Worm (Caenorhabditis elegans): ENCODE measurements around the gene Y12A6A.1.

The Y12A6A.1 gene

DNA sequence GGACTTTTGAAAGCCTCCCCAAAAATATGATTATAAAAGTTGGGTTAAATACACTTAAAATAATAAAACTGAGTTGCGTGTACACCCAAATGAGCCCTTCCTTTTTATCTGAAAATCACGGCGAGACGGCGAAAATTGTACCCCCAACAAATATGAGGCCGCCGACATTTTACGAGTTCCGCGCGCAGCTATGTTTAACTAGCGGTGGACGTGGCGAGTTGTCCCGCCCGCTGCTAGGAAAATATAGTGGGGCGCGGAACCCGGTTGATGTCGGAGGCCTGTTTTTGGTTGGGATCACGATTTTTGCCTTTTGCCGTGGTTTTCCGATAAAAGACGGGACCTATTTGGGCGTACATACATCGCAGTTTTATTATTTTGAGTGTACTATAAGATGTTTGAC is 11.5 kb upstream of the Y12A6A.1 start:
- no peak for TF ChIP-seq ceh-44 (GFP tag; IDR thresholded peaks at IDR 0.05)
- no peak for TF ChIP-seq mep-1 (tag; optimal IDR thresholded peaks at IDR 0.05)
- no peak for TF ChIP-seq ceh-82 (tag; optimal IDR thresholded peaks at IDR 0.05)
- TF ChIP-seq dmd-8 (GFP tag; IDR thresholded peaks at IDR 0.05) = no peak
- no peak for TF ChIP-seq tra-1 (GFP tag; IDR thresholded peaks at IDR 0.05)
- TF ChIP-seq fkh-10 (GFP tag; optimal IDR thresholded peaks at IDR 0.05) = no peak
- TF ChIP-seq pqm-1 (tag; optimal IDR thresholded peaks at IDR 0.05) = no peak
- TF ChIP-seq duxl-1 (tag; optimal IDR thresholded peaks at IDR 0.05; ENCODE audit: poor library complexity) = no peak
- no peak for TF ChIP-seq nhr-25 (tag; optimal IDR thresholded peaks at IDR 0.05; ENCODE audit: borderline replicate concordance, insufficient read depth)
- TF ChIP-seq dpl-1 (GFP tag; optimal IDR thresholded peaks at IDR 0.05) = no peak

DNA sequence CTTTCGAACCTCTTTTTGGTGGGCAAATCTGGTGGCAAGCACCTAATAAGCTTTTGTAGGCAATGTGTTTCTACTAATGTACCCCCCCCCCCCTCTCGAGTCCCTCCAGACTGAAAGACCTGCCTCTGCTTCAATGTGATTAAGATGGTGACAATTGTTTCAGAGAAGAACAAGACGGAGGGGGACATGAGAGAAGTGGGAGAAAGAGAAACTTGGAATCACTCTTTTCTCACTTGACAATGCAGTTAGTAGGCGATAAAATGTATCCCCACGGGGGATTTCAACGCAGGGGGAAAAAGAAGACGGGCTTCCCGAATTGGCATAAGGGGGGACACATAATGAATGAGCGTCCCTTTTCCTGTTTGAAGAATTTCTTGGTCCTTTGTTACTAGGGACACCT is 10.7 kb upstream of the Y12A6A.1 start:
- no peak for TF ChIP-seq snpc-1.2 (GFP tag; IDR thresholded peaks at IDR 0.05)
- no peak for TF ChIP-seq spr-3 (GFP tag; optimal IDR thresholded peaks at IDR 0.05)
- TF ChIP-seq zfp-2 (tag; optimal IDR thresholded peaks at IDR 0.05) = no peak
- no peak for TF ChIP-seq lin-1 (GFP tag; IDR thresholded peaks at IDR 0.05)
- no peak for TF ChIP-seq ama-1 (optimal IDR thresholded peaks at IDR 0.05)
- TF ChIP-seq lsy-2 (tag; optimal IDR thresholded peaks at IDR 0.05) = no peak
- TF ChIP-seq hmg-1.1 (GFP tag; IDR thresholded peaks at IDR 0.05) = peak; percentile 27; the same call in 1 of the 2 replicates
- TF ChIP-seq madf-5 (GFP tag; IDR thresholded peaks at IDR 0.05) = no peak
- TF ChIP-seq aha-1 (tag) = peak; percentile 14
- TF ChIP-seq unc-39 (tag; optimal IDR thresholded peaks at IDR 0.05) = no peak

DNA sequence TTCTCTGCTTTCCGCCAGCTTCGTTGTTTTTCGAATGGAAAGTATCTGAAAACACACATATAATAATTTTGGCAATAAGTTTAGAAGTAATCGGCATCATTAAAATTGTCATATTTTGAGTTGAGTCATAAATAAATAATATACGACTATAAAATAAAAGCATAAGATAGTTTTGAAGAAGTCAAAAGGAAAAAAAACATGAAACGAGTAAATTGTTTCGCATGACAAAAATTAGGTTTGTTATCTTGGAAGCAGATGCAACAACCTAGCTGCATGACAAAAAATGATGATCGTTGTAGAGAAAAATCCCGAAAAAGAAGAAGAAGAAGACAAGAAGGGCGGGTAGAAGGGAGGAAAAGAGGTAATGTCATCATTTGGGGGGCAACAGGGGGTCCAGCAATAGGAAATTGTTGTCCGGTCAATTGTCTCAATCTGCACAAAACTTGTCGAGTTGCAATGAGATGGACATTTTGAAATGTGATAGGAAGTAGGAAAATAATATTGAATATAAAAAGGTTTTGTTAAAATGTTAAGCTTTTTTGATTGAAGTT is 9.7 kb upstream of the Y12A6A.1 start, which contains the start of gene nlg-1:
Gene nlg-1 (minus strand): TSS at position 51 of the 551 bp plus-strand sequence.
- TF ChIP-seq saeg-2 (GFP tag; IDR thresholded peaks at IDR 0.05) (no peak), fkh-10 (GFP tag; optimal IDR thresholded peaks at IDR 0.05) (peak; percentile 66)

DNA sequence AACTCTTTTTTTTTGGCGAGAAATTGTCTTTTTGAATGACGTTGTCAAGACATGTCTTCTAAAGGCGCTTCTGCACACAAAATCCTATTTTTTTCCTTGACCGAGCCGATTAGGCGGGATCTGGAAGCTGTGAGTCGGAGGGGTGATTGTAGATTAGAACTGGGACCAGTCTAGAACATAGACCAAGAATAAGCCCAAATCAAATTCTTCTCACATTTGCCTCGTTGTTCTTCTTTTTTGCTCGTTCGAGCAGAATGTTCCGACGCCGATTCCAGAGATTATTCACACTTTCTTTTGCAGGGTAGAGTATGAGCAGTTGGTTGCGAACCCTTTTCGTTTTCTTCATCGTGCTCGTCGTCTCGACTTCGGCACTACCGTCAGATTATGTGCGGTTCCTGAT is 3.0 kb downstream of the Y12A6A.1 start, which contains the start of gene nlp-53:
Gene nlp-53 (plus strand): TSS at position 301 of the 400 bp plus-strand sequence.
- TF ChIP-seq pqm-1 (tag; optimal IDR thresholded peaks at IDR 0.05) (no peak), unc-39 (tag; optimal IDR thresholded peaks at IDR 0.05) (no peak), unc-62 (GFP tag; optimal IDR thresholded peaks at IDR 0.05 in 1 of 2) (peak in 1 of 2 experiments; percentile 41), unc-62 (tag; optimal IDR thresholded peaks at IDR 0.05) (no peak)

DNA sequence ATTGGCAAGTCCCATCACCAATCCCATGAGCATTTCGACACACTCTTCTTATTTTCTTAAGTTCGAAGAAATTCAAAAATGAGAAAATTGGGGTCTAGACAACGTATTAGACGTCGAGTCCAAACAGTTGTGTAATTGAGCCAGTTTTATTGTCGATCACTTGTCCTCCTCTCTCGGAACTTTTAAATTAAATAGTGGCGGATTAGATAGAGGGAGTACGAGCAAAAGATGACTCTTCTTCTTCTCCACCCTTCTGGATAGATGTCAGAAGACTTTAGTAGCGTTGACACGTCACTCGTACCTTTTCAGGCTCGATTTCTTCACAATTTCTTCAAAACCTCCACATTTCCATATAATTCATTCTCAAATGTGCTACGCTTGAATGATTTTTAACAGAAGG is 6.3 kb downstream of the Y12A6A.1 start:
- TF ChIP-seq spr-1 (tag; optimal IDR thresholded peaks at IDR 0.05) (no peak), T20F7.1 (GFP tag; optimal IDR thresholded peaks at IDR 0.05) (no peak), skn-1 (tag; optimal IDR thresholded peaks at IDR 0.05) (no peak), unc-62 (GFP tag; optimal IDR thresholded peaks at IDR 0.05 in 1 of 2) (peak in 1 of 2 experiments; percentile 57), unc-62 (tag; optimal IDR thresholded peaks at IDR 0.05) (no peak)

DNA sequence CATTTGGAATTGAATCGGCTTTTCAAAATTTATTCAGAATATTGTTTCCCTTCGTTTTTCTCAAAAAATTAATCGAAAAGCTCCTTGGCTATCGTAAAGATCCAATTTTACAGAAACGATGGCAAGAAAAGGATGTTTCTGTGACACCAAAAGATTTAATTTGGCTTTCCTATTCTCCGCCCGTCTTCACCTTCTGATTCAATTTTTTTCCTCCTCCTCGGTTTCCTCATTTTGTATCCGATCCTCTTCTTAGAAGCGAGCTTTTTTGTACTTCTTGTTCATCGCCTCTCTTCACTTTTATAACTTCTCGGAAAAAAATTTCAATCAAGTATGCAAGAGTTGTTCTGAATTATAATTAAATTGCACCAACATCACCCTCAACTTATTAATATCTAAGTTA is 11.5 kb downstream of the Y12A6A.1 start:
- no peak for TF ChIP-seq saeg-2 (GFP tag; IDR thresholded peaks at IDR 0.05)
- TF ChIP-seq fkh-10 (GFP tag; optimal IDR thresholded peaks at IDR 0.05) = peak; percentile 52

DNA sequence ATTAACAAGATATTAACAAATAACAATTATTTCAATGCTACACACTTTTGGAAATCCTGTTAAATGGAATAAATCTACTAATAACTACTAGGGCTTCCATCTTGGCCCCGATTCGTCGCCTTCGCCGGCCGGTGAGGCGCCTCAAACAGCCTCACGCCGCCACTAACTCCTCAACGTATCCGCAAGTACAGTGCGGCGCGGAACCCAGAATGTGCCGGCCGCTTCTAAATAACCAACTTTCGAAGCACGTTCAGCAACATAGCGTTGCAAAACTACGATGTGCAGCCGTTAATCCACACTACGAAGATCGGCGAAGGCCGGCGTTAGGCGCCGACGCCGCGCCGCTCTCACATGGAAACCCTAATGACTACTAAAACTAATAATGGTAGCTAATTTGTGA is 15.7 kb downstream of the Y12A6A.1 start:
- TF ChIP-seq ctbp-1 (GFP tag; IDR thresholded peaks at IDR 0.05) = no peak
- no peak for TF ChIP-seq ceh-28 (tag; optimal IDR thresholded peaks at IDR 0.05)
- TF ChIP-seq nhr-111 (GFP tag; optimal IDR thresholded peaks at IDR 0.05) = no peak
- no peak for TF ChIP-seq R02D3.7 (tag; optimal IDR thresholded peaks at IDR 0.05)
- TF ChIP-seq Y75B8A.6 (GFP tag; IDR thresholded peaks at IDR 0.05) = no peak
- no peak for TF ChIP-seq spr-3 (GFP tag; optimal IDR thresholded peaks at IDR 0.05)
